Fruit fly (Drosophila melanogaster): ENCODE data around the gene CG1764.
A peak's percentile ranks its signal among the peaks of the same experiment; 100 is the strongest.

DNA sequence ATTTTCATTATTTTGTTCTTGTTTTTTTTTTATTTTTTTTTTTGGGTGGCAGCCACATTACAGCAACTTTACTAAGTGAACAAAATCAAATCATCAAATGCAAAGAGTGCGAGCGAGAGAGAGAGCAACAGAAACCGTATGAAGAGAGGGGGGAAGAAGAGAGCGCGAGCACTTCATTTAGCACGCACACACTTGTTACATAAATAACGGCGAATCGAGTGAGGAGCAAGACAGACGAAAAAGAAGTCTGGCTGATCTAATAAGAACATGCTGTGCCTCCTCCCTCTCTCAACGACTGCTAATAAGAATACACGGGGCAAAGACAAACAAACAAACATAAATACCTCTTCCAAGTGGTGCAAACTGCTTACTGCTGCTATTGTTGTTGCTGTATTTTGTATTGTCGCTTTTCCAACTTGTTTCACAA, 17.7 kb downstream of the CG1764 start:
- no peak for TF ChIP-seq usp (GFP tag; optimal IDR thresholded peaks at IDR 0.05)
- TF ChIP-seq Abd-B (GFP tag; optimal IDR thresholded peaks at IDR 0.05) = no peak
- no peak for TF ChIP-seq CrebA (GFP tag; optimal IDR thresholded peaks at IDR 0.05; ENCODE audit: borderline replicate concordance)
- no peak for TF ChIP-seq sv (GFP tag; optimal IDR thresholded peaks at IDR 0.05)
- TF ChIP-seq Hr78 (GFP tag; optimal IDR thresholded peaks at IDR 0.05) = no peak
- TF ChIP-seq OdsH (GFP tag; optimal IDR thresholded peaks at IDR 0.05) = no peak
- peak; percentile 12 for TF ChIP-seq h (GFP tag; optimal IDR thresholded peaks at IDR 0.05)
- TF ChIP-seq brk (GFP tag; optimal IDR thresholded peaks at IDR 0.05) = no peak

All from whole organism, wandering third instar larva.